Fruit fly (Drosophila melanogaster) whole organism, embryonic: ENCODE measurements around the gene Mdr65.

Experiments used
- Adf1 ChIP-seq: fragments of 200-800 bp; sonication (Bioruptor generic); IDR thresholded peaks from 2 replicates; pipeline ENCODE4 v1.3.6; 2022; ENCODE audit warnings: missing biosample characterization, missing genetic modification characterization
- Bgb ChIP-seq: fragments of 200-800 bp; sonication (Bioruptor generic); IDR thresholded peaks from 2 replicates; pipeline ENCODE4 v1.3.6; 2022; ENCODE audit warnings: missing biosample characterization, missing genetic modification characterization; ENCODE audit not compliant: partially characterized antibody
- Blimp-1 ChIP-seq: fragments of 200-800 bp; sonication (Bioruptor generic); optimal IDR thresholded peaks from 3 replicates; lab custom pipeline; 2018; ENCODE audit warnings: missing biosample characterization, missing genetic modification characterization, mild to moderate bottlenecking, moderate library complexity, missing genetic modification reagents
- CG10543 ChIP-seq: fragments of 200-800 bp; sonication (Bioruptor generic); optimal IDR thresholded peaks from 3 replicates; lab custom pipeline; 2017; ENCODE audit warnings: missing biosample characterization, mild to moderate bottlenecking, missing genetic modification characterization, moderate library complexity
- CG11398 ChIP-seq: fragments of 200-800 bp; sonication (Bioruptor generic); optimal IDR thresholded peaks from 2 replicates; lab custom pipeline; 2016; ENCODE audit warnings: missing biosample characterization, missing genetic modification characterization
- CG11695 ChIP-seq: fragments of 200-800 bp; sonication (Bioruptor generic); IDR thresholded peaks from 3 replicates; pipeline ENCODE4 v1.3.6; 2022; ENCODE audit warnings: missing biosample characterization, missing genetic modification characterization
- CG16863 ChIP-seq: fragments of 200-800 bp; sonication (Bioruptor generic); optimal IDR thresholded peaks from 3 replicates; lab custom pipeline; 2016; ENCODE audit warnings: missing biosample characterization, missing genetic modification characterization
- CG17912 ChIP-seq: fragments of 200-800 bp; sonication (Bioruptor generic); optimal IDR thresholded peaks from 2 replicates; lab custom pipeline; 2018; ENCODE audit warnings: missing biosample characterization, mild to moderate bottlenecking, missing genetic modification characterization
- CG2116 ChIP-seq: fragments of 200-800 bp; sonication (Bioruptor generic); optimal IDR thresholded peaks from 3 replicates; lab custom pipeline; 2018; ENCODE audit warnings: missing biosample characterization, mild to moderate bottlenecking, missing genetic modification characterization
- CG32767 ChIP-seq: fragments of 200-800 bp; sonication (Bioruptor generic); IDR thresholded peaks from 2 replicates; pipeline ENCODE4 v1.3.6; 2022; ENCODE audit warnings: missing biosample characterization, missing genetic modification characterization
- CG34422 ChIP-seq: fragments of 200-800 bp; sonication (Bioruptor generic); IDR thresholded peaks from 3 replicates; pipeline ENCODE4 v1.3.6; 2022; ENCODE audit warnings: missing biosample characterization, missing genetic modification characterization
- CG42726 ChIP-seq: fragments of 200-800 bp; sonication (Bioruptor generic); IDR thresholded peaks from 2 replicates; pipeline ENCODE4 v1.3.6; 2022; ENCODE audit warnings: missing biosample characterization, missing genetic modification characterization; ENCODE audit not compliant: partially characterized antibody
- CG7987 ChIP-seq: fragments of 200-800 bp; sonication (Bioruptor generic); optimal IDR thresholded peaks from 2 replicates; lab custom pipeline; 2018; ENCODE audit warnings: missing biosample characterization, mild to moderate bottlenecking, missing genetic modification characterization, moderate library complexity
- Camta ChIP-seq: fragments of 200-800 bp; sonication (Bioruptor generic); optimal IDR thresholded peaks from 2 replicates; lab custom pipeline; 2016; ENCODE audit warnings: missing biosample characterization, missing genetic modification characterization
- Dbx ChIP-seq: fragments of 200-800 bp; sonication (Bioruptor generic); IDR thresholded peaks from 3 replicates; pipeline ENCODE4 v1.3.6; 2022; ENCODE audit warnings: missing biosample characterization, missing genetic modification characterization
- Gug ChIP-seq: fragments of 200-800 bp; sonication (Bioruptor generic); IDR thresholded peaks from 4 replicates; pipeline ENCODE4 v1.3.6; 2022; ENCODE audit warnings: missing biosample characterization, missing genetic modification characterization
- H2.0 ChIP-seq: fragments of 200-800 bp; sonication (Bioruptor generic); IDR thresholded peaks from 2 replicates; pipeline ENCODE4 v1.3.6; 2022; ENCODE audit warnings: missing biosample characterization, missing genetic modification characterization
- Hey ChIP-seq: fragments of 200-800 bp; sonication (Bioruptor generic); optimal IDR thresholded peaks from 3 replicates; lab custom pipeline; 2018; ENCODE audit warnings: missing biosample characterization, mild to moderate bottlenecking, missing genetic modification characterization
- MBD-R2 ChIP-seq: fragments of 200-800 bp; sonication (Bioruptor generic); IDR thresholded peaks from 2 replicates; pipeline ENCODE4 v1.3.6; 2022; ENCODE audit warnings: missing biosample characterization, missing genetic modification characterization
- MESR4 ChIP-seq: fragments of 200-800 bp; sonication (Bioruptor generic); optimal IDR thresholded peaks from 2 replicates; lab custom pipeline; 2018; ENCODE audit warnings: missing biosample characterization, mild to moderate bottlenecking, missing genetic modification characterization, moderate library complexity
- NFAT ChIP-seq: fragments of 200-800 bp; sonication (Bioruptor generic); IDR thresholded peaks from 2 replicates; pipeline ENCODE4 v1.3.6; 2022; ENCODE audit warnings: missing biosample characterization, missing genetic modification characterization
- PHDP ChIP-seq: fragments of 200-800 bp; sonication (Bioruptor generic); optimal IDR thresholded peaks from 3 replicates; lab custom pipeline; 2018; ENCODE audit warnings: missing biosample characterization, mild to moderate bottlenecking, missing genetic modification characterization, moderate library complexity
- Ravus ChIP-seq: fragments of 200-800 bp; sonication (Bioruptor generic); IDR thresholded peaks from 2 replicates; pipeline ENCODE4 v1.3.6; 2022; ENCODE audit warnings: missing biosample characterization, missing genetic modification characterization
- Scr ChIP-seq: fragments of 200-800 bp; sonication (Bioruptor generic); IDR thresholded peaks from 2 replicates; pipeline ENCODE4 v1.3.6; 2022; ENCODE audit warnings: missing biosample characterization, missing genetic modification characterization; ENCODE audit not compliant: partially characterized antibody
- Sin3A ChIP-seq: fragments of >200 bp; optimal IDR thresholded peaks from 2 replicates; lab custom pipeline; 2018
- Ssrp ChIP-seq: fragments of 200-800 bp; sonication (Bioruptor generic); optimal IDR thresholded peaks from 2 replicates; lab custom pipeline; 2018; ENCODE audit warnings: missing biosample characterization, mild to moderate bottlenecking, missing genetic modification characterization, moderate library complexity
- Xbp1 ChIP-seq: fragments of 200-800 bp; sonication (Bioruptor generic); optimal IDR thresholded peaks from 3 replicates; lab custom pipeline; 2016; ENCODE audit warnings: missing biosample characterization, mild to moderate bottlenecking, missing genetic modification characterization
- ab ChIP-seq: fragments of 200-800 bp; sonication (Bioruptor generic); optimal IDR thresholded peaks from 2 replicates; lab custom pipeline; 2016; ENCODE audit warnings: missing biosample characterization, missing genetic modification characterization
- al ChIP-seq: fragments of 200-800 bp; sonication (Bioruptor generic); IDR thresholded peaks from 2 replicates; pipeline ENCODE4 v1.3.6; 2022; ENCODE audit warnings: missing biosample characterization, missing genetic modification characterization
- aop ChIP-seq: fragments of 200-800 bp; sonication (Bioruptor generic); IDR thresholded peaks from 2 replicates; pipeline ENCODE4 v1.3.6; 2022; ENCODE audit warnings: missing biosample characterization, missing genetic modification characterization
- ase ChIP-seq: fragments of 200-800 bp; sonication (Bioruptor generic); IDR thresholded peaks from 3 replicates; pipeline ENCODE4 v1.3.6; 2022; ENCODE audit warnings: missing biosample characterization, missing genetic modification characterization
- caup ChIP-seq: fragments of 200-800 bp; sonication (Bioruptor generic); optimal IDR thresholded peaks from 3 replicates; lab custom pipeline; 2017; ENCODE audit warnings: missing biosample characterization, mild to moderate bottlenecking, missing genetic modification characterization, moderate library complexity; ENCODE audit not compliant: severe bottlenecking
- chm ChIP-seq: fragments of 200-800 bp; sonication (Bioruptor generic); IDR thresholded peaks from 2 replicates; pipeline ENCODE4 v1.3.6; 2022; ENCODE audit warnings: missing biosample characterization, missing genetic modification characterization
- crol ChIP-seq: fragments of 200-800 bp; sonication (Bioruptor generic); IDR thresholded peaks from 2 replicates; pipeline ENCODE4 v1.3.6; 2022; ENCODE audit warnings: missing biosample characterization, missing genetic modification characterization
- dati ChIP-seq: fragments of 200-800 bp; sonication (Bioruptor generic); IDR thresholded peaks from 2 replicates; pipeline ENCODE4 v1.3.6; 2022; ENCODE audit warnings: missing biosample characterization, missing genetic modification characterization
- gsb ChIP-seq: fragments of 200-800 bp; sonication (Bioruptor generic); IDR thresholded peaks from 2 replicates; pipeline ENCODE4 v1.3.6; 2022; ENCODE audit warnings: missing biosample characterization, missing genetic modification characterization
- hbn ChIP-seq: fragments of 200-800 bp; sonication (Bioruptor generic); IDR thresholded peaks from 2 replicates; pipeline ENCODE4 v1.3.6; 2022; ENCODE audit warnings: missing biosample characterization, missing genetic modification characterization; ENCODE audit not compliant: partially characterized antibody
- kay ChIP-seq: fragments of 200-800 bp; sonication (Bioruptor generic); optimal IDR thresholded peaks from 2 replicates; lab custom pipeline; 2016; ENCODE audit warnings: missing biosample characterization, missing genetic modification characterization
- lmd ChIP-seq: fragments of 200-800 bp; sonication (Bioruptor generic); IDR thresholded peaks from 2 replicates; pipeline ENCODE4 v1.3.6; 2022; ENCODE audit warnings: missing biosample characterization, missing genetic modification characterization
- lov ChIP-seq, 2 experiments: fragments of 200-800 bp in 1 of 2; fragments of >200 bp in 1 of 2; sonication (Bioruptor generic) in 1 of 2; IDR thresholded peaks in 1 of 2; optimal IDR thresholded peaks in 1 of 2; 2 replicates in 1 of 2; 3 replicates in 1 of 2; pipeline versions ENCODE4 v1.3.6 to Lab custom; 2017 to 2022; ENCODE audit warnings: missing biosample characterization in 1 of 2, missing genetic modification characterization in 1 of 2
- mam ChIP-seq: fragments of 200-800 bp; sonication (Bioruptor generic); optimal IDR thresholded peaks from 3 replicates; lab custom pipeline; 2016; ENCODE audit warnings: missing biosample characterization, missing genetic modification characterization
- mirr ChIP-seq: fragments of 200-800 bp; sonication (Bioruptor generic); optimal IDR thresholded peaks from 3 replicates; lab custom pipeline; 2018; ENCODE audit warnings: missing biosample characterization, mild to moderate bottlenecking, missing genetic modification characterization
- org-1 ChIP-seq: fragments of 200-800 bp; sonication (Bioruptor generic); optimal IDR thresholded peaks from 2 replicates; lab custom pipeline; 2017; ENCODE audit warnings: missing biosample characterization, missing genetic modification characterization
- pfk ChIP-seq: fragments of 200-800 bp; sonication (Bioruptor generic); optimal IDR thresholded peaks from 2 replicates; lab custom pipeline; 2018; ENCODE audit warnings: missing biosample characterization, mild to moderate bottlenecking, missing genetic modification characterization, moderate library complexity
- salm ChIP-seq: fragments of 200-800 bp; sonication (Bioruptor generic); optimal IDR thresholded peaks from 2 replicates; lab custom pipeline; 2018; ENCODE audit warnings: missing biosample characterization, mild to moderate bottlenecking, missing genetic modification characterization
- scrt ChIP-seq: fragments of 200-800 bp; sonication (Bioruptor generic); optimal IDR thresholded peaks from 2 replicates; lab custom pipeline; 2018; ENCODE audit warnings: missing biosample characterization, mild to moderate bottlenecking, missing genetic modification characterization, moderate library complexity
- sens ChIP-seq: fragments of 200-800 bp; sonication (Bioruptor generic); peaks from one replicate; lab custom pipeline; 2016; ENCODE audit warnings: missing biosample characterization, missing genetic modification characterization
- seq ChIP-seq: fragments of 200-800 bp; sonication (Bioruptor generic); IDR thresholded peaks from 2 replicates; pipeline ENCODE4 v1.3.6; 2022; ENCODE audit warnings: missing biosample characterization, missing genetic modification characterization
- slp2 ChIP-seq: fragments of 200-800 bp; sonication (Bioruptor generic); optimal IDR thresholded peaks from 2 replicates; lab custom pipeline; 2016; ENCODE audit warnings: missing biosample characterization, missing genetic modification characterization
- stwl ChIP-seq: fragments of 200-800 bp; sonication (Bioruptor generic); optimal IDR thresholded peaks from 3 replicates; lab custom pipeline; 2018; ENCODE audit warnings: missing biosample characterization, mild to moderate bottlenecking, missing genetic modification characterization, moderate library complexity
- unpg ChIP-seq: fragments of 200-800 bp; sonication (Bioruptor generic); optimal IDR thresholded peaks from 3 replicates; lab custom pipeline; 2018; ENCODE audit warnings: missing biosample characterization, mild to moderate bottlenecking, missing genetic modification characterization, moderate library complexity

The Mdr65 gene

dm6 chr3L:6217806-6218205 is 27.7 kb downstream of the Mdr65 start, which contains the start of gene LanA (continued):
- TF ChIP-seq CG34422 (GFP tag; lab: Robert Waterston, UW) (peak; percentile 67), Scr (GFP tag; lab: Robert Waterston, UW) (0 out of 2 replicates have a peak, but pooled peaks have one; percentile 20), Bgb (GFP tag; lab: Robert Waterston, UW) (peak; percentile 44; the same call in 1 of the 2 replicates), Hey (tag; lab: Kevin White, UChicago) (no peak), caup (GFP tag; lab: Kevin White, UChicago) (peak; percentile 32), ase (GFP tag; lab: Robert Waterston, UW) (no peak), Blimp-1 (GFP tag; lab: Kevin White, UChicago) (peak; percentile 65), ab (GFP tag; lab: Kevin White, UChicago) (no peak), H2.0 (no peak), scrt (GFP tag; lab: Kevin White, UChicago) (no peak), MESR4 (peak; percentile 24), Ravus (no peak), Gug (GFP tag; lab: Robert Waterston, UW) (no peak), sens (GFP tag; lab: Kevin White, UChicago) (peak; percentile 67), CG32767 (GFP tag; lab: Robert Waterston, UW) (0 out of 2 replicates have a peak, but pooled peaks have one; percentile 8), salm (peak; percentile 36), aop (peak; percentile 76; the same call in 1 of the 2 replicates), stwl (peak; percentile 7), CG11398 (GFP tag; lab: Kevin White, UChicago) (peak; percentile 47), chm (GFP tag; lab: Robert Waterston, UW) (peak; percentile 82), CG10543 (peak; percentile 19), NFAT (GFP tag; lab: Robert Waterston, UW) (0 out of 2 replicates have a peak, but pooled peaks have one; percentile 41), Sin3A (lab: Kevin White, UChicago) (no peak), Dbx (GFP tag; lab: Robert Waterston, UW) (no peak), gsb (GFP tag; lab: Robert Waterston, UW) (no peak), Ssrp (tag; lab: Kevin White, UChicago) (no peak)

- no peak for TF ChIP-seq mam
- TF ChIP-seq seq = peak; percentile 31; the same call in 1 of the 2 replicates
- TF ChIP-seq CG42726 (GFP tag; lab: Robert Waterston, UW) = no peak
- TF ChIP-seq slp2 (GFP tag; lab: Kevin White, UChicago) = peak; percentile 49
- peak; percentile 68 for TF ChIP-seq Xbp1 (GFP tag; lab: Kevin White, UChicago)
- peak; percentile 70 for TF ChIP-seq CG11695 (GFP tag; lab: Robert Waterston, UW)
- 0 out of 2 replicates have a peak, but pooled peaks have one; percentile 38 for TF ChIP-seq dati (GFP tag; lab: Robert Waterston, UW)
- no peak for TF ChIP-seq MBD-R2 (GFP tag; lab: Robert Waterston, UW)
- TF ChIP-seq CG2116 (GFP tag; lab: Kevin White, UChicago) = peak; percentile 22
- no peak for TF ChIP-seq Adf1 (GFP tag; lab: Robert Waterston, UW)
- TF ChIP-seq lov (optimal IDR thresholded peaks at IDR 0.05; lab: Kevin White, UChicago) = no peak
- TF ChIP-seq lov (GFP tag; IDR thresholded peaks at IDR 0.05; lab: Robert Waterston, UW) = 0 out of 3 replicates have a peak, but pooled peaks have one; percentile 47
- TF ChIP-seq lmd (GFP tag; lab: Robert Waterston, UW) = peak; percentile 15; the same call in 1 of the 2 replicates
- peak; percentile 69 for TF ChIP-seq PHDP (tag; lab: Kevin White, UChicago)
- no peak for TF ChIP-seq kay (GFP tag; lab: Kevin White, UChicago)
- no peak for TF ChIP-seq CG17912
- no peak for TF ChIP-seq mirr (GFP tag; lab: Kevin White, UChicago)
- peak; percentile 53 for TF ChIP-seq CG16863 (GFP tag; lab: Kevin White, UChicago)
- no peak for TF ChIP-seq CG7987 (GFP tag; lab: Kevin White, UChicago)
- TF ChIP-seq unpg (GFP tag; lab: Kevin White, UChicago) = peak; percentile 88
- TF ChIP-seq hbn (GFP tag; lab: Robert Waterston, UW) = no peak
- peak; percentile 39 for TF ChIP-seq org-1
- no peak for TF ChIP-seq pfk
- TF ChIP-seq crol (GFP tag; lab: Robert Waterston, UW) = no peak
- TF ChIP-seq al = no peak
- peak; percentile 44 for TF ChIP-seq Camta (GFP tag; lab: Kevin White, UChicago)
Observed at dm6 chr3L:6217212-6217611, 28.3 kb downstream of the Mdr65 start.
